Worm (Caenorhabditis elegans) whole organism, L4 larva: Measurements from ENCODE around the gene EEED8.18.
A peak's percentile ranks its signal among the peaks of the same experiment; 100 is the strongest.

Source experiments
- D1046.2 ChIP-seq: fragments of 200-800 bp; sonication (Bioruptor generic); IDR thresholded peaks from 2 replicates; pipeline ENCODE4 v1.3.6; 2022; ENCODE audit warnings: missing genetic modification characterization, missing compliant biosample characterization
- F10B5.3 ChIP-seq: sonication (generic microtip); optimal IDR thresholded peaks from 2 replicates; lab custom pipeline; 2016; ENCODE audit warnings: mild to moderate bottlenecking, missing genetic modification characterization, missing compliant biosample characterization
- F37D6.2 ChIP-seq: sonication (generic microtip); optimal IDR thresholded peaks from 2 replicates; lab custom pipeline; 2016; ENCODE audit warnings: mild to moderate bottlenecking, missing genetic modification characterization, missing compliant biosample characterization
- F49E8.2 ChIP-seq: sonication (generic microtip); optimal IDR thresholded peaks from 2 replicates; lab custom pipeline; 2016; ENCODE audit warnings: missing compliant biosample characterization, mild to moderate bottlenecking, missing genetic modification characterization, borderline replicate concordance
- R02D3.7 ChIP-seq: fragments of 150-350 bp; sonication (generic microtip); optimal IDR thresholded peaks from 3 replicates; lab custom pipeline; 2014; ENCODE audit warnings: missing biosample characterization, missing genetic modification characterization
- T20F7.1 ChIP-seq: fragments of 200-800 bp; sonication (Bioruptor generic); optimal IDR thresholded peaks from 2 replicates; lab custom pipeline; 2018; ENCODE audit warnings: mild to moderate bottlenecking, missing genetic modification characterization, missing compliant biosample characterization
- Y5F2A.4 ChIP-seq: fragments of 200-800 bp; sonication (Bioruptor generic); optimal IDR thresholded peaks from 2 replicates; lab custom pipeline; 2018; ENCODE audit warnings: mild to moderate bottlenecking, missing genetic modification characterization, missing compliant biosample characterization
- ZK337.2 ChIP-seq: fragments of 200-800 bp; sonication (Bioruptor generic); IDR thresholded peaks from 2 replicates; pipeline ENCODE4 v1.3.6; 2022; ENCODE audit warnings: missing genetic modification reagents, missing genetic modification characterization, missing compliant biosample characterization
- aha-1 ChIP-seq: fragments of 150-350 bp; peaks from one replicate; lab custom pipeline; 2014; ENCODE audit warnings: missing biosample characterization, missing genetic modification characterization
- ama-1 ChIP-seq: fragments of 150-350 bp; optimal IDR thresholded peaks from 2 replicates; lab custom pipeline; 2014; ENCODE audit warnings: inconsistent platforms, mixed read lengths
- arid-1 ChIP-seq: fragments of 200-800 bp; sonication (Bioruptor generic); conservative IDR thresholded peaks from 2 replicates; pipeline ENCODE4 v1.3.6; 2022; ENCODE audit warnings: missing genetic modification reagents, missing genetic modification characterization, missing compliant biosample characterization
- ceh-20 ChIP-seq: fragments of 200-800 bp; sonication (Bioruptor generic); IDR thresholded peaks from 2 replicates; pipeline ENCODE4 v1.3.6; 2022; ENCODE audit warnings: missing genetic modification reagents, missing genetic modification characterization, missing compliant biosample characterization
- ceh-28 ChIP-seq: fragments of 150-350 bp; optimal IDR thresholded peaks from 2 replicates; lab custom pipeline; 2014; ENCODE audit warnings: missing biosample characterization, missing genetic modification reagents, missing genetic modification characterization
- ceh-44 ChIP-seq: fragments of 200-800 bp; sonication (Bioruptor generic); IDR thresholded peaks from 2 replicates; pipeline ENCODE4 v1.3.6; 2022; ENCODE audit warnings: missing genetic modification reagents, missing genetic modification characterization, missing compliant biosample characterization
- ceh-82 ChIP-seq: sonication (generic microtip); optimal IDR thresholded peaks from 2 replicates; lab custom pipeline; 2017; ENCODE audit warnings: missing biosample characterization, missing genetic modification characterization
- ctbp-1 ChIP-seq: fragments of 200-800 bp; sonication (Bioruptor generic); IDR thresholded peaks from 2 replicates; pipeline ENCODE4 v1.3.6; 2022; ENCODE audit warnings: missing genetic modification reagents, missing genetic modification characterization, missing compliant biosample characterization
- daf-19 ChIP-seq: fragments of 200-800 bp; sonication (Bioruptor generic); conservative IDR thresholded peaks from 2 replicates; pipeline ENCODE4 v1.3.6; 2022; ENCODE audit warnings: missing genetic modification characterization, missing compliant biosample characterization
- daf-8 ChIP-seq: fragments of 200-800 bp; sonication (Bioruptor generic); IDR thresholded peaks from 2 replicates; pipeline ENCODE4 v1.3.6; 2022; ENCODE audit warnings: missing genetic modification characterization, missing compliant biosample characterization
- dmd-8 ChIP-seq: fragments of 200-800 bp; sonication (Bioruptor generic); IDR thresholded peaks from 2 replicates; pipeline ENCODE4 v1.3.6; 2022; ENCODE audit warnings: missing genetic modification characterization, missing compliant biosample characterization
- dmd-9 ChIP-seq: fragments of 200-800 bp; sonication (Bioruptor generic); IDR thresholded peaks from 2 replicates; pipeline ENCODE4 v1.3.6; 2022; ENCODE audit warnings: missing genetic modification reagents, missing genetic modification characterization, missing compliant biosample characterization
- duxl-1 ChIP-seq: sonication (generic microtip); optimal IDR thresholded peaks from 2 replicates; lab custom pipeline; 2016; ENCODE audit warnings: mild to moderate bottlenecking, missing genetic modification characterization, moderate library complexity, missing compliant biosample characterization; ENCODE audit not compliant: poor library complexity
- fos-1 ChIP-seq: fragments of 150-350 bp; optimal IDR thresholded peaks from 2 replicates; lab custom pipeline; 2014; ENCODE audit warnings: missing biosample characterization, missing genetic modification characterization
- hlh-30 ChIP-seq: sonication (generic microtip); optimal IDR thresholded peaks from 2 replicates; lab custom pipeline; 2017; ENCODE audit warnings: antibody characterized with exemption, mild to moderate bottlenecking, missing genetic modification characterization, missing compliant biosample characterization; ENCODE audit not compliant: insufficient read depth
- lin-29 ChIP-seq: fragments of 200-800 bp; sonication (Bioruptor generic); IDR thresholded peaks from 2 replicates; pipeline ENCODE4 v1.3.6; 2022; ENCODE audit warnings: missing genetic modification reagents, missing genetic modification characterization, missing compliant biosample characterization
- lin-39 ChIP-seq: fragments of 150-350 bp; optimal IDR thresholded peaks from 2 replicates; lab custom pipeline; 2014; ENCODE audit warnings: missing biosample characterization, missing genetic modification reagents, missing genetic modification characterization
- lsy-2 ChIP-seq, 2 experiments: fragments of 150-350 bp in 1 of 2; sonication (generic microtip) in 1 of 2; optimal IDR thresholded peaks; 2 replicates each; lab custom pipeline; 2014 to 2017; ENCODE audit warnings: missing biosample characterization in 2 of 2, missing genetic modification characterization in 2 of 2
- nhr-10 ChIP-seq: fragments of 150-350 bp; optimal IDR thresholded peaks from 2 replicates; lab custom pipeline; 2014; ENCODE audit warnings: missing biosample characterization, missing genetic modification characterization
- nhr-111 ChIP-seq: fragments of 200-800 bp; sonication (Bioruptor generic); optimal IDR thresholded peaks from 2 replicates; lab custom pipeline; 2018; ENCODE audit warnings: mild to moderate bottlenecking, missing genetic modification characterization, missing compliant biosample characterization
- nhr-41 ChIP-seq: fragments of 200-800 bp; sonication (Bioruptor generic); IDR thresholded peaks from 2 replicates; pipeline ENCODE4 v1.3.6; 2022; ENCODE audit warnings: missing genetic modification reagents, missing genetic modification characterization, missing compliant biosample characterization
- pha-4 ChIP-seq, 2 experiments: fragments of 150-350 bp in 1 of 2; fragments of 200-800 bp in 1 of 2; sonication (Bioruptor generic) in 1 of 2; IDR thresholded peaks in 1 of 2; optimal IDR thresholded peaks in 1 of 2; 2 replicates each; pipeline versions ENCODE4 v1.3.6 to Lab custom; 2014 to 2022; ENCODE audit warnings: missing genetic modification characterization in 2 of 2, missing genetic modification reagents in 2 of 2, missing biosample characterization in 1 of 2, missing compliant biosample characterization in 1 of 2
- rbr-2 ChIP-seq: sonication (generic microtip); optimal IDR thresholded peaks from 2 replicates; lab custom pipeline; 2016; ENCODE audit warnings: missing genotype, missing genetic modification characterization, missing compliant biosample characterization
- skn-1 ChIP-seq: fragments of 150-350 bp; optimal IDR thresholded peaks from 2 replicates; lab custom pipeline; 2014; ENCODE audit warnings: missing biosample characterization, missing genetic modification characterization
- spr-1 ChIP-seq: sonication (generic microtip); optimal IDR thresholded peaks from 2 replicates; lab custom pipeline; 2016; ENCODE audit warnings: mild to moderate bottlenecking, missing genetic modification characterization, missing compliant biosample characterization
- tag-97 ChIP-seq: fragments of 200-800 bp; sonication (Bioruptor generic); IDR thresholded peaks from 2 replicates; pipeline ENCODE4 v1.3.6; 2022; ENCODE audit warnings: missing genetic modification characterization, missing compliant biosample characterization
- tra-1 ChIP-seq: fragments of 200-800 bp; sonication (Bioruptor generic); IDR thresholded peaks from 2 replicates; pipeline ENCODE4 v1.3.6; 2022; ENCODE audit warnings: missing genetic modification reagents, missing genetic modification characterization, missing compliant biosample characterization
- unc-39 ChIP-seq: sonication (generic microtip); optimal IDR thresholded peaks from 2 replicates; lab custom pipeline; 2017; ENCODE audit warnings: missing biosample characterization, missing genetic modification characterization
- zfp-2 ChIP-seq: sonication (generic microtip); optimal IDR thresholded peaks from 2 replicates; lab custom pipeline; 2016; ENCODE audit warnings: mild to moderate bottlenecking, missing genetic modification characterization, missing compliant biosample characterization
- zip-11 ChIP-seq: fragments of 200-800 bp; sonication (Bioruptor generic); IDR thresholded peaks from 2 replicates; pipeline ENCODE4 v1.3.6; 2022; ENCODE audit warnings: missing genetic modification characterization, missing compliant biosample characterization
- zip-2 ChIP-seq: fragments of 150-350 bp; optimal IDR thresholded peaks from 2 replicates; lab custom pipeline; 2014; ENCODE audit warnings: missing biosample characterization, missing genetic modification characterization
- ztf-11 ChIP-seq: fragments of 150-350 bp; optimal IDR thresholded peaks from 2 replicates; lab custom pipeline; 2014; ENCODE audit warnings: missing biosample characterization, missing genetic modification characterization

The EEED8.18 gene

DNA sequence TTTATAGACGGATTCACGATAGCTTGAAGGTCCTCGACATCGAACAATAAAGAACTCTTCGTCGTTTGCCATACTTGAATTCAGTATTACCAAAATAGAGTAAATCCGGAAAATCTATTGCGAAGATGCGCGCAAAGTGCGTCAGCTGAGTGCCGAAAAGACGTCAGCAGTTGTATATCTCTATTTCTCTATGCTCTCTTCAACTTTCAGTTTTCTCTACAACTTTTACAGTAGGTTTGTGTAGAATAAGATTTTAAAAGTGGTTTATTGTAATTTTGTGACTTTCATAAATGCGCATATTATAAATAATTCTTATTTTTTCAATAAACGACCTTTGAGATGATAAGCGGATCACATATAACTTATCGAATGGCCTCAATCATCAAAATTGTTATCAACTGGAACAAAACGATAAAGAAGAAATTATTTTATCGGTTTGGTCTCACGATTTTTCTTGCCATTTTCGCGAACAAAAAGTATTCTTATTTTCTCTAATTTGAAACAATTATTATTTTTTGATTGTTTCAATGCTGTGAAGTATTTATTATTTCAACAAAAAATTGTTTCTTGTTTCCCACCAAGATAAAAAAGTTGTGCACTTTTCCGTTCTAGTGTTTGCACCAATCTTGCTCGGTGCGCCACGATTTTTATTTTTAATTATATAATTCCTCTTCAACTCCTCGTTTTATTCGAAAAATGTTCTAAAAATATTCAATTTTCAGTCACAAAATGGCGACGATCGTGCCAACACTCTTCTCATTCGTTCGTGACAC, 38.9 kb downstream of the EEED8.18 start, which contains the start of the genes agt-2 and F09E5.3 (continued):
- TF ChIP-seq ceh-20 (peak; percentile 85), ama-1 (lab: Kevin White, UChicago) (no peak), ceh-44 (GFP tag; lab: Robert Waterston, UW) (no peak), ceh-28 (tag; lab: Kevin White, UChicago) (no peak), tra-1 (GFP tag; lab: Robert Waterston, UW) (peak; percentile 47), tag-97 (GFP tag; lab: Robert Waterston, UW) (no peak), zfp-2 (tag; lab: Kevin White, UChicago) (peak; percentile 23), hlh-30 (peak; percentile 81), dmd-9 (GFP tag; lab: Robert Waterston, UW) (no peak), ztf-11 (no peak), spr-1 (tag; lab: Kevin White, UChicago) (peak; percentile 80), lin-39 (tag; lab: Kevin White, UChicago) (no peak), T20F7.1 (GFP tag; lab: Kevin White, UChicago) (peak; percentile 80), ceh-82 (no peak), lsy-2 (tag; optimal IDR thresholded peaks at IDR 0.05; lab: Kevin White, UChicago) (peak; percentile 68 to 96), ctbp-1 (GFP tag; lab: Robert Waterston, UW) (peak; percentile 80; the same call in 1 of the 2 replicates), ZK337.2 (GFP tag; lab: Robert Waterston, UW) (no peak), nhr-41 (no peak), D1046.2 (GFP tag; lab: Robert Waterston, UW) (no peak), nhr-10 (tag; lab: Kevin White, UChicago) (no peak), zip-2 (peak; percentile 48), dmd-8 (no peak), daf-19 (GFP tag; lab: Robert Waterston, UW) (peak; percentile 79; the same call in 1 of the 2 replicates), Y5F2A.4 (peak; percentile 9), R02D3.7 (tag; lab: Kevin White, UChicago) (no peak), F37D6.2 (peak; percentile 83), pha-4 (GFP tag; IDR thresholded peaks at IDR 0.05; lab: Robert Waterston, UW) (peak; percentile 65), pha-4 (tag; optimal IDR thresholded peaks at IDR 0.05; lab: Kevin White, UChicago) (peak; percentile 15), skn-1 (tag; lab: Kevin White, UChicago) (no peak), arid-1 (GFP tag; lab: Robert Waterston, UW) (peak; percentile 54; the same call in 1 of the 2 replicates), unc-39 (tag; lab: Kevin White, UChicago) (no peak), nhr-111 (GFP tag; lab: Kevin White, UChicago) (no peak)

DNA sequence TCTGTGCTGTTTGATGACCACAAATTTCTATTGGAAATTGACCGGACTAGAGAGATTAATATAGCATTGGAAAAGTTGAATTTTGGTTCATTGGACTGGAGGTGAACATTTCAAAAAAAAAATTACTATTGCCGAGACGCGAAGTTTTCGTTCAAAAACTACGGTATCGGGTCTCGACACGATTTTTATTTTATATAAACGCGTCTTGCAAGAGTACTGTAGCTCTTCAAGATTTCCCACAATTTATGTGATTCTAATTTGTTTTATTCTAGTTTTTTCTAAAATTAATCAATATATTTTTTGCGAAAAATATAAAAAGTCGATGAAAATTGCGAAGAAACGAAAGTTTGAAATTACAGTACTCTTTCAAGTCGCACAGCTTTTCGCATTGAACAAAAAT, 41.8 kb downstream of the EEED8.18 start, which contains the start of gene F09E5.12:
TSS of gene F09E5.12 (minus strand) at position 101 of the 400 bp plus-strand sequence.
- TF ChIP-seq aha-1 (tag; lab: Kevin White, UChicago) (peak; percentile 3), dmd-9 (GFP tag; lab: Robert Waterston, UW) (no peak)

DNA sequence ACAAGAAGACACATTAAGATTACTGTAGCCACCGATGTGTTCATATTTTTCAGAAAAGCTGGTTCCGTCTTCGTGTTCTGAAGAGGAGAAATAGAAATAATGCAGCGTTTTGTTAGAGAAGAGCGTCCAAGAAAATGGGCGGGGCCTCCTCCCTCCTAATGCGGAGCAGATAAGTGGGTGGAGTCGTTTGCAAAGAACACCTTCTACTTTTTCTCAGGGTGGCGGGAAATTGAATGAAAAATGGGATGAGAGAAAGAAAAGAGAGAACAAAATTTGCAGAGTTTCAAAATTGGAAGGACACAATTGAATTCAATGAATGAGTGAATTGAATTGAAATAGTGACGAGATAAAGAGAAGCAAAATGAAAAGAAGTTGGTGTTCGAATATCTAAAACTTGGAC, 46.8 kb downstream of the EEED8.18 start, which contains the start of gene F09E5.16:
TSS of gene F09E5.16 (minus strand) at position 101 of the 400 bp plus-strand sequence.
- TF ChIP-seq duxl-1 (tag; lab: Kevin White, UChicago) (no peak), fos-1 (tag; lab: Kevin White, UChicago) (no peak), pha-4 (GFP tag; IDR thresholded peaks at IDR 0.05; lab: Robert Waterston, UW) (no peak), pha-4 (tag; optimal IDR thresholded peaks at IDR 0.05; lab: Kevin White, UChicago) (no peak), F10B5.3 (tag; lab: Kevin White, UChicago) (no peak), daf-8 (GFP tag; lab: Robert Waterston, UW) (no peak), zip-2 (no peak), F49E8.2 (tag; lab: Kevin White, UChicago) (no peak), rbr-2 (no peak), unc-39 (tag; lab: Kevin White, UChicago) (no peak), zip-11 (no peak), lin-29 (GFP tag; lab: Robert Waterston, UW) (no peak)
